Fruit fly (Drosophila melanogaster): ENCODE results near the gene CG14636.

The CG14636 gene

DNA sequence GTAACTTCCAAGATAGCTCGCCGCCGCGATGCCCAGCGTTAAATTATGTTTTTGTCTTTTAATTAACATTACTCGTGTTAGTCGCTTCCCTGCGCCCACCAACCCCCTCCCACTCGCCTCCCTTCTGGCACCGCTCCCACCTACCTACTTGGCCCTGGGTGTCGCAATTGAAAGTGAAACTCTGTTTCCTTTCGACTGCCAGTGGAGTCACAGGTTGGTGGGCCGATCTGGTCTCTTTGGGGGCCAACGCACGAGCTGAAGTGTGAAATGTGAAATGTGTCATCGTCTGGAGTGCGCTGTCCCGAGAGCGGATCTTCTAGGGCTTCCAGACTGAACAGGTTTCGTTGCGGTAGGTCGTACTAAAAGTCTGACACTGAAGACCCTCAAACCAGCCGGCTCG lies 513 bp downstream of the CG14636 start:
- TF ChIP-seq CG6808 (GFP tag; optimal IDR thresholded peaks at IDR 0.05) (no peak), Blimp-1 (GFP tag; optimal IDR thresholded peaks at IDR 0.05) (peak; percentile 59), Lpt (GFP tag; optimal IDR thresholded peaks at IDR 0.05) (no peak), Eip75B (GFP tag; optimal IDR thresholded peaks at IDR 0.05) (no peak), acj6 (GFP tag; optimal IDR thresholded peaks at IDR 0.05) (no peak), lz (GFP tag; optimal IDR thresholded peaks at IDR 0.05) (no peak), Eip78C (GFP tag) (peak; percentile 10), Smox (GFP tag; optimal IDR thresholded peaks at IDR 0.05) (no peak), fkh (GFP tag; optimal IDR thresholded peaks at IDR 0.05) (no peak), Sox14 (GFP tag; optimal IDR thresholded peaks at IDR 0.05) (no peak), ss (GFP tag; optimal IDR thresholded peaks at IDR 0.05) (no peak)

DNA sequence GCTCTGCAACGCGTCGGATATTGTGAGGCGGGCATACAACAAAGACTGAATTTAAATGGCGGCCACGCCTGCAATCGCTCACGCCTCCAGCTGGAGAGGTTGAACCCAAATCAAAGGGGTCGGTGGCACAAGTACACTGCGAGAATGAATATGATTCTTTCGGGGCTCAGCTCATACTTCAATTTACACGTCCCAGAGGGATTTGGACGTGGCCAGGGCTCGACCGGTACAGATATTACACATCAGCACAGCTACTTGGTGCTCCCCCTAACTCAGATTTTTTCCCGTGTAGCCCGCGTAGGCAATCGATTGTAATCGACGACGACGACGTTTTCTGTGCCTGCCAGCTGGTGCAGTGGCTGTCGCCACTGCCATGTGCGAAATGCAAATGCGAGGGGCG lies 1.1 kb downstream of the CG14636 start:
- TF ChIP-seq CG6792 (GFP tag; optimal IDR thresholded peaks at IDR 0.05) (peak; percentile 88), CG32006 (GFP tag; optimal IDR thresholded peaks at IDR 0.05) (peak; percentile 87), CG6276 (GFP tag; optimal IDR thresholded peaks at IDR 0.05) (peak; percentile 73), CG34406 (GFP tag; optimal IDR thresholded peaks at IDR 0.05) (peak; percentile 77), Eip93F (GFP tag; optimal IDR thresholded peaks at IDR 0.05) (peak; percentile 30), Eip75B (GFP tag; optimal IDR thresholded peaks at IDR 0.05) (peak; percentile 91), CG1621 (tag; optimal IDR thresholded peaks at IDR 0.05) (peak; percentile 89), cyc (GFP tag; optimal IDR thresholded peaks at IDR 0.05) (peak; percentile 92), esn (GFP tag; optimal IDR thresholded peaks at IDR 0.05) (peak; percentile 81), fd59A (GFP tag; optimal IDR thresholded peaks at IDR 0.05) (peak; percentile 88), CG9139 (GFP tag; optimal IDR thresholded peaks at IDR 0.05) (peak; percentile 80), eg (GFP tag; IDR thresholded peaks at IDR 0.05) (peak; percentile 95), achi (GFP tag; optimal IDR thresholded peaks at IDR 0.05) (peak; percentile 84), Hr4 (GFP tag; optimal IDR thresholded peaks at IDR 0.05) (peak; percentile 90), Hr39 (GFP tag; optimal IDR thresholded peaks at IDR 0.05) (peak; percentile 88), CG8119 (GFP tag; IDR thresholded peaks at IDR 0.05) (peak; percentile 88), CG11762 (GFP tag; optimal IDR thresholded peaks at IDR 0.05; ENCODE audit: insufficient read depth) (peak; percentile 74), salr (GFP tag; optimal IDR thresholded peaks at IDR 0.05) (peak; percentile 54 to 84), Ets96B (tag; optimal IDR thresholded peaks at IDR 0.05) (peak; percentile 89), dsx (GFP tag; optimal IDR thresholded peaks at IDR 0.05; ENCODE audit: poor library complexity, severe bottlenecking) (peak; percentile 82), Met (GFP tag; optimal IDR thresholded peaks at IDR 0.05) (peak; percentile 77), CG8319 (GFP tag; optimal IDR thresholded peaks at IDR 0.05) (peak; percentile 85), CG3032 (tag; optimal IDR thresholded peaks at IDR 0.05) (peak; percentile 87), Hr38 (GFP tag; optimal IDR thresholded peaks at IDR 0.05) (peak; percentile 52), Blimp-1 (GFP tag; optimal IDR thresholded peaks at IDR 0.05) (no peak), CG6163 (GFP tag; IDR thresholded peaks at IDR 0.05) (peak; percentile 97), CG11902 (GFP tag; optimal IDR thresholded peaks at IDR 0.05) (peak; percentile 92), vri (GFP tag; optimal IDR thresholded peaks at IDR 0.05) (peak; percentile 66), CG6854 (GFP tag; optimal IDR thresholded peaks at IDR 0.05) (peak; percentile 47), CG16779 (tag; optimal IDR thresholded peaks at IDR 0.05) (peak; percentile 65), CG31627 (GFP tag; optimal IDR thresholded peaks at IDR 0.05) (peak; percentile 90), CG6808 (GFP tag; optimal IDR thresholded peaks at IDR 0.05) (peak; percentile 87), fd85E (GFP tag; optimal IDR thresholded peaks at IDR 0.05) (peak; percentile 55), CG11294 (GFP tag; IDR thresholded peaks at IDR 0.05) (peak; percentile 89), CG10631 (GFP tag; optimal IDR thresholded peaks at IDR 0.05) (peak; percentile 85), Ets21C (GFP tag; optimal IDR thresholded peaks at IDR 0.05) (peak; percentile 73), spab (GFP tag; optimal IDR thresholded peaks at IDR 0.05) (peak; percentile 87), Eip78C (GFP tag) (peak; percentile 96), CG15336 (GFP tag; IDR thresholded peaks at IDR 0.05) (peak; percentile 90), OdsH (GFP tag; optimal IDR thresholded peaks at IDR 0.05) (peak; percentile 92), lz (GFP tag; optimal IDR thresholded peaks at IDR 0.05) (peak; percentile 87), CG7368 (GFP tag; optimal IDR thresholded peaks at IDR 0.05) (peak; percentile 93), Gug (GFP tag; IDR thresholded peaks at IDR 0.05) (peak; percentile 90), ss (GFP tag; optimal IDR thresholded peaks at IDR 0.05) (peak; percentile 84 to 90), acj6 (GFP tag; optimal IDR thresholded peaks at IDR 0.05) (peak; percentile 91)
